Worm (Caenorhabditis elegans) whole organism, early embryonic: ENCODE results near the gene zig-4.

ENCODE experiments used
- B0310.2 ChIP-seq: sonication (generic microtip); optimal IDR thresholded peaks from 2 replicates; lab custom pipeline; 2016; ENCODE audit warnings: mild to moderate bottlenecking, missing genetic modification characterization, missing compliant biosample characterization
- F13C5.2 ChIP-seq: sonication (generic microtip); optimal IDR thresholded peaks from 2 replicates; lab custom pipeline; 2017; ENCODE audit warnings: mild to moderate bottlenecking, missing genetic modification characterization, inconsistent platforms, missing compliant biosample characterization
- aly-1 ChIP-seq: sonication (generic microtip); optimal IDR thresholded peaks from 2 replicates; lab custom pipeline; 2016; ENCODE audit warnings: missing genetic modification characterization, missing compliant biosample characterization
- ama-1 ChIP-seq: fragments of 150-350 bp; optimal IDR thresholded peaks from 2 replicates; lab custom pipeline; 2014
- ceh-13 ChIP-seq: fragments of 200-800 bp; sonication (Bioruptor generic); optimal IDR thresholded peaks from 2 replicates; lab custom pipeline; 2018; ENCODE audit warnings: mild to moderate bottlenecking, missing genetic modification characterization, missing compliant biosample characterization
- ceh-36 ChIP-seq: sonication (generic microtip); optimal IDR thresholded peaks from 2 replicates; lab custom pipeline; 2016; ENCODE audit warnings: missing genetic modification characterization, inconsistent platforms, missing compliant biosample characterization
- ets-7 ChIP-seq: sonication (generic microtip); optimal IDR thresholded peaks from 2 replicates; lab custom pipeline; 2016; ENCODE audit warnings: missing genotype, missing genetic modification characterization, missing compliant biosample characterization
- flt-1 ChIP-seq: fragments of 200-800 bp; sonication (Bioruptor generic); IDR thresholded peaks from 2 replicates; pipeline ENCODE4 v1.3.6; 2022; ENCODE audit warnings: missing genetic modification characterization, missing compliant biosample characterization
- hmbx-1 ChIP-seq: sonication (generic microtip); optimal IDR thresholded peaks from 2 replicates; lab custom pipeline; 2016; ENCODE audit warnings: mild to moderate bottlenecking, missing genetic modification characterization, missing compliant biosample characterization
- hmg-4 ChIP-seq: fragments of 200-800 bp; sonication (Bioruptor generic); optimal IDR thresholded peaks from 2 replicates; lab custom pipeline; 2018; ENCODE audit warnings: mild to moderate bottlenecking, missing genetic modification characterization, missing compliant biosample characterization
- hnd-1 ChIP-seq: sonication (generic microtip); optimal IDR thresholded peaks from 2 replicates; lab custom pipeline; 2016; ENCODE audit warnings: missing genetic modification characterization, missing compliant biosample characterization
- pes-1 ChIP-seq: fragments of 200-800 bp; sonication (Bioruptor generic); IDR thresholded peaks from 2 replicates; pipeline ENCODE4 v1.3.6; 2022; ENCODE audit warnings: missing genetic modification reagents, missing genetic modification characterization, missing compliant biosample characterization
- scrt-1 ChIP-seq: fragments of 200-800 bp; sonication (Bioruptor generic); IDR thresholded peaks from 2 replicates; pipeline ENCODE4 v1.3.6; 2022; ENCODE audit warnings: missing genetic modification characterization, missing compliant biosample characterization
- sea-1 ChIP-seq: fragments of 200-800 bp; sonication (Bioruptor generic); conservative IDR thresholded peaks from 2 replicates; pipeline ENCODE4 v1.3.6; 2022; ENCODE audit warnings: missing genetic modification characterization, missing compliant biosample characterization
- tbx-11 ChIP-seq: fragments of 200-800 bp; sonication (Bioruptor generic); IDR thresholded peaks from 2 replicates; pipeline ENCODE4 v1.3.6; 2022; ENCODE audit warnings: missing genetic modification characterization, missing compliant biosample characterization
- tbx-37 ChIP-seq: fragments of 200-800 bp; sonication (Bioruptor generic); conservative IDR thresholded peaks from 2 replicates; pipeline ENCODE4 v1.3.6; 2022; ENCODE audit warnings: missing genetic modification reagents, missing genetic modification characterization, missing compliant biosample characterization
- tra-4 ChIP-seq: sonication (generic microtip); optimal IDR thresholded peaks from 2 replicates; lab custom pipeline; 2017; ENCODE audit warnings: missing genetic modification characterization, missing compliant biosample characterization

Gene zig-4

ce11 chrX:7925134-7925533 is at the start of gene zig-4:
zig-4 (plus strand) TSS chrX:7925434.
- TF ChIP-seq pes-1 (GFP tag; lab: Robert Waterston, UW) (no peak), tbx-37 (GFP tag; lab: Robert Waterston, UW) (no peak), ceh-36 (no peak)

ce11 chrX:7875854-7876253 is 49.4 kb upstream of the zig-4 start, which contains the start of gene cca-1:
cca-1 (minus strand) TSS chrX:7875954.
- TF ChIP-seq ceh-36 (no peak), tbx-37 (GFP tag; lab: Robert Waterston, UW) (no peak), flt-1 (GFP tag; lab: Robert Waterston, UW) (no peak), F13C5.2 (tag; lab: Kevin White, UChicago) (no peak), hmbx-1 (tag; lab: Kevin White, UChicago) (no peak), hmg-4 (GFP tag; lab: Kevin White, UChicago) (no peak), scrt-1 (no peak), ets-7 (tag; lab: Kevin White, UChicago) (no peak), ceh-13 (GFP tag; lab: Kevin White, UChicago) (no peak), B0310.2 (tag; lab: Kevin White, UChicago) (no peak), sea-1 (no peak), tra-4 (tag; lab: Kevin White, UChicago) (no peak), hnd-1 (tag; lab: Kevin White, UChicago) (no peak), tbx-11 (GFP tag; lab: Robert Waterston, UW) (no peak), aly-1 (tag; lab: Kevin White, UChicago) (no peak), pes-1 (GFP tag; lab: Robert Waterston, UW) (no peak)

ce11 chrX:7880848-7881247 is 44.4 kb upstream of the zig-4 start, which contains the start of gene C39D10.8:
C39D10.8 (minus strand) TSS chrX:7880948.
- TF ChIP-seq sea-1 (no peak), B0310.2 (tag; lab: Kevin White, UChicago) (no peak), hnd-1 (tag; lab: Kevin White, UChicago) (no peak), tra-4 (tag; lab: Kevin White, UChicago) (no peak), hmg-4 (GFP tag; lab: Kevin White, UChicago) (no peak), ceh-13 (GFP tag; lab: Kevin White, UChicago) (no peak), aly-1 (tag; lab: Kevin White, UChicago) (no peak), hmbx-1 (tag; lab: Kevin White, UChicago) (no peak), ceh-36 (no peak), ets-7 (tag; lab: Kevin White, UChicago) (no peak), F13C5.2 (tag; lab: Kevin White, UChicago) (no peak), scrt-1 (no peak), tbx-37 (GFP tag; lab: Robert Waterston, UW) (no peak), pes-1 (GFP tag; lab: Robert Waterston, UW) (no peak), ama-1 (no peak), flt-1 (GFP tag; lab: Robert Waterston, UW) (no peak)

- TF ChIP-seq B0310.2 (tag; lab: Kevin White, UChicago), result no peak
- TF ChIP-seq hmg-4 (GFP tag; lab: Kevin White, UChicago), result no peak
- no peak for TF ChIP-seq ama-1
- TF ChIP-seq ets-7 (tag; lab: Kevin White, UChicago), result no peak
- TF ChIP-seq aly-1 (tag; lab: Kevin White, UChicago), result no peak
- no peak for TF ChIP-seq tbx-11 (GFP tag; lab: Robert Waterston, UW)
- TF ChIP-seq F13C5.2 (tag; lab: Kevin White, UChicago), result no peak
- no peak for TF ChIP-seq hmbx-1 (tag; lab: Kevin White, UChicago)
- no peak for TF ChIP-seq ceh-13 (GFP tag; lab: Kevin White, UChicago)
These were observed 43.9 kb upstream of the zig-4 start for ce11 chrX:7881307-7881706.

- TF ChIP-seq B0310.2 (tag; lab: Kevin White, UChicago) (no peak), aly-1 (tag; lab: Kevin White, UChicago) (no peak), flt-1 (GFP tag; lab: Robert Waterston, UW) (no peak), pes-1 (GFP tag; lab: Robert Waterston, UW) (no peak), sea-1 (no peak), hnd-1 (tag; lab: Kevin White, UChicago) (no peak), ceh-13 (GFP tag; lab: Kevin White, UChicago) (no peak)
These were observed 41.2 kb upstream of the zig-4 start, which contains the start of gene pcyt-2.2 for ce11 chrX:7883994-7884393. pcyt-2.2 (plus strand) TSS chrX:7884294.

ce11 chrX:7886200-7886599 is 39.0 kb upstream of the zig-4 start:
- TF ChIP-seq aly-1 (tag; lab: Kevin White, UChicago), result no peak
- no peak for TF ChIP-seq flt-1 (GFP tag; lab: Robert Waterston, UW)
- TF ChIP-seq ceh-13 (GFP tag; lab: Kevin White, UChicago), result no peak
- no peak for TF ChIP-seq F13C5.2 (tag; lab: Kevin White, UChicago)
- TF ChIP-seq B0310.2 (tag; lab: Kevin White, UChicago), result no peak

- TF ChIP-seq hnd-1 (tag; lab: Kevin White, UChicago) (no peak), ceh-36 (no peak), hmbx-1 (tag; lab: Kevin White, UChicago) (no peak), ets-7 (tag; lab: Kevin White, UChicago) (no peak), pes-1 (GFP tag; lab: Robert Waterston, UW) (no peak), sea-1 (no peak), tbx-11 (GFP tag; lab: Robert Waterston, UW) (no peak), hmg-4 (GFP tag; lab: Kevin White, UChicago) (no peak), ceh-13 (GFP tag; lab: Kevin White, UChicago) (no peak), ama-1 (no peak), B0310.2 (tag; lab: Kevin White, UChicago) (no peak)
These were observed 36.3 kb upstream of the zig-4 start, which contains the start of gene C39D10.2 for ce11 chrX:7888915-7889314. C39D10.2 (plus strand) TSS chrX:7889215.

ce11 chrX:7892296-7892695 is 32.9 kb upstream of the zig-4 start, which contains the start of gene C39D10.5:
C39D10.5 (minus strand) TSS chrX:7892396.
- no peak for TF ChIP-seq pes-1 (GFP tag; lab: Robert Waterston, UW)
- TF ChIP-seq flt-1 (GFP tag; lab: Robert Waterston, UW), result no peak
- TF ChIP-seq ceh-36, result no peak
- no peak for TF ChIP-seq hmbx-1 (tag; lab: Kevin White, UChicago)
- no peak for TF ChIP-seq sea-1
- no peak for TF ChIP-seq tra-4 (tag; lab: Kevin White, UChicago)
- TF ChIP-seq tbx-11 (GFP tag; lab: Robert Waterston, UW), result no peak
- TF ChIP-seq scrt-1, result no peak
